Worm (Caenorhabditis elegans): ENCODE measurements around the gene nhr-91.

DNA sequence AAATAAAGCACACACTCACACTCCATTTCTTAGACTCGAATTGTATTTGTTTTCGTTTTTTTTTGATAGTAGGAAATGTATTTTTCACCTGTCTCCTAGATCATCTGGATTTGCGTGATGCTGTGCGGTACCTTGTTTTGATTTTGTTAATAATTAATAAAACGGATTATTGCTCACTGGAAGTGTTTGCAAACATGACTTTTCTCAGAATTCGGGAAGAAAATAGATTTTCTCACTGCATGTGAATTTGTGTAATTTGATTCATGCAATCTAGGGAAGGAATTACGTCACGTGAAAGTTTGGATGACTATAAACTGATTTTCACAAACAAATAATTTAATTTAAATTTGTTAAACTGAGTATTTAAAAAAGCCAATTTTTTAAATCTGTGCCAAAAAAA, 34.8 kb downstream of the nhr-91 start:
- TF ChIP-seq him-1 (tag; optimal IDR thresholded peaks at IDR 0.05): no peak
- TF ChIP-seq dao-5 (tag; optimal IDR thresholded peaks at IDR 0.05): no peak

All from whole organism, L4/young adult.